Worm (Caenorhabditis elegans) whole organism, young adult: ENCODE data around the gene srw-101.

Experiments used
- attf-3 ChIP-seq: fragments of 200-800 bp; sonication (Bioruptor generic); conservative IDR thresholded peaks from 2 replicates; pipeline ENCODE4 v1.3.6; 2022; ENCODE audit warnings: missing genetic modification reagents, missing genetic modification characterization, missing compliant biosample characterization
- ceh-91 ChIP-seq: fragments of 200-800 bp; sonication (Bioruptor generic); IDR thresholded peaks from 2 replicates; pipeline ENCODE4 v1.3.6; 2022; ENCODE audit warnings: missing genetic modification reagents, missing genetic modification characterization, missing compliant biosample characterization
- lin-54 ChIP-seq: fragments of 200-800 bp; sonication (Bioruptor generic); optimal IDR thresholded peaks from 2 replicates; lab custom pipeline; 2018; ENCODE audit warnings: mild to moderate bottlenecking, missing genetic modification characterization, missing compliant biosample characterization
- mxl-1 ChIP-seq: sonication (generic microtip); optimal IDR thresholded peaks from 2 replicates; lab custom pipeline; 2016; ENCODE audit warnings: missing genetic modification characterization, missing compliant biosample characterization
- sea-2 ChIP-seq: fragments of 200-800 bp; sonication (Bioruptor generic); IDR thresholded peaks from 2 replicates; pipeline ENCODE4 v1.3.6; 2022; ENCODE audit warnings: missing genetic modification characterization, missing compliant biosample characterization
- unc-62 ChIP-seq: fragments of 150-350 bp; optimal IDR thresholded peaks from 2 replicates; lab custom pipeline; 2014; ENCODE audit warnings: missing biosample characterization, missing genetic modification reagents, missing genetic modification characterization
- zim-3 ChIP-seq: sonication (generic microtip); optimal IDR thresholded peaks from 2 replicates; lab custom pipeline; 2017; ENCODE audit warnings: mild to moderate bottlenecking, missing genetic modification characterization, moderate library complexity, missing compliant biosample characterization

DNA sequence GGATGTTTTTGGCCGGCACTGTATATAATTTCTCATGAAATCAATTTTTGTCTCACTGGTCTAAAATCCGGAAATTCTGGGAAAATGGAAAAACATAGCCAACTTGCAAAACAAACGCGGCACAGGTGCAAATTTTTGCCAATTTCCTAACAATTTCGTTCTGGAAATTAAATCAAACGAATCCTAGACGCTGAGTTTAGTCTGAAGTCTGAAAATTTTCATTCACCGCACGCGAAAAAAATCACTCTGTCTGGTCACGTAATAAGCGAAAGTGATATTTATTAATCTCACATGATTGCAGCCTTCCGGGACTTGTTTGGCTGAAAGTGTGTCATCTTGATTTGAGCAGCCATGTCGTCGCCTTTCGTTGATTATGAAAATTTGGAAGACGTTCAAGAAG, 5.2 kb upstream of the srw-101 start, which contains the start of gene srw-103:
- TF ChIP-seq zim-3 (tag; lab: Kevin White, UChicago) (no peak), lin-54 (GFP tag; lab: Kevin White, UChicago) (no peak), mxl-1 (no peak), ceh-91 (GFP tag; lab: Robert Waterston, UW) (no peak), unc-62 (no peak), attf-3 (GFP tag; lab: Robert Waterston, UW) (no peak), sea-2 (GFP tag; lab: Robert Waterston, UW) (no peak)
